Worm (Caenorhabditis elegans): ENCODE measurements around the gene set-11.

ce11 chrII:2644498-2644897 is 47.9 kb downstream of the set-11 start, which contains the start of gene F22E5.11:
- TF ChIP-seq elt-3 (tag; optimal IDR thresholded peaks at IDR 0.05), result no peak
- TF ChIP-seq mef-2 (tag; optimal IDR thresholded peaks at IDR 0.05), result no peak
- TF ChIP-seq lin-35 (GFP tag; optimal IDR thresholded peaks at IDR 0.05), result no peak
- no peak for TF ChIP-seq lsy-2 (tag; optimal IDR thresholded peaks at IDR 0.05)
- no peak for TF ChIP-seq ztf-11 (tag; optimal IDR thresholded peaks at IDR 0.05)
- TF ChIP-seq sox-4 (tag; optimal IDR thresholded peaks at IDR 0.05), result no peak
- no peak for TF ChIP-seq dpl-1 (GFP tag; optimal IDR thresholded peaks at IDR 0.05)
- TF ChIP-seq tlp-1 (tag; optimal IDR thresholded peaks at IDR 0.05), result no peak
- TF ChIP-seq dsc-1 (tag; optimal IDR thresholded peaks at IDR 0.05), result no peak
